Worm (Caenorhabditis elegans) whole organism, early embryonic: ENCODE data around the gene col-177.
A peak's percentile ranks its signal among the peaks of the same experiment; 100 is the strongest.

ENCODE experiments used
- B0310.2 ChIP-seq: sonication (generic microtip); optimal IDR thresholded peaks from 2 replicates; lab custom pipeline; 2016; ENCODE audit warnings: mild to moderate bottlenecking, missing genetic modification characterization, missing compliant biosample characterization
- F13C5.2 ChIP-seq: sonication (generic microtip); optimal IDR thresholded peaks from 2 replicates; lab custom pipeline; 2017; ENCODE audit warnings: mild to moderate bottlenecking, missing genetic modification characterization, inconsistent platforms, missing compliant biosample characterization
- aly-1 ChIP-seq: sonication (generic microtip); optimal IDR thresholded peaks from 2 replicates; lab custom pipeline; 2016; ENCODE audit warnings: missing genetic modification characterization, missing compliant biosample characterization
- ama-1 ChIP-seq: fragments of 150-350 bp; optimal IDR thresholded peaks from 2 replicates; lab custom pipeline; 2014
- ceh-13 ChIP-seq: fragments of 200-800 bp; sonication (Bioruptor generic); optimal IDR thresholded peaks from 2 replicates; lab custom pipeline; 2018; ENCODE audit warnings: mild to moderate bottlenecking, missing genetic modification characterization, missing compliant biosample characterization
- ceh-36 ChIP-seq: sonication (generic microtip); optimal IDR thresholded peaks from 2 replicates; lab custom pipeline; 2016; ENCODE audit warnings: missing genetic modification characterization, inconsistent platforms, missing compliant biosample characterization
- ets-7 ChIP-seq: sonication (generic microtip); optimal IDR thresholded peaks from 2 replicates; lab custom pipeline; 2016; ENCODE audit warnings: missing genotype, missing genetic modification characterization, missing compliant biosample characterization
- flt-1 ChIP-seq: fragments of 200-800 bp; sonication (Bioruptor generic); IDR thresholded peaks from 2 replicates; pipeline ENCODE4 v1.3.6; 2022; ENCODE audit warnings: missing genetic modification characterization, missing compliant biosample characterization
- hmbx-1 ChIP-seq: sonication (generic microtip); optimal IDR thresholded peaks from 2 replicates; lab custom pipeline; 2016; ENCODE audit warnings: mild to moderate bottlenecking, missing genetic modification characterization, missing compliant biosample characterization
- hmg-4 ChIP-seq: fragments of 200-800 bp; sonication (Bioruptor generic); optimal IDR thresholded peaks from 2 replicates; lab custom pipeline; 2018; ENCODE audit warnings: mild to moderate bottlenecking, missing genetic modification characterization, missing compliant biosample characterization
- hnd-1 ChIP-seq: sonication (generic microtip); optimal IDR thresholded peaks from 2 replicates; lab custom pipeline; 2016; ENCODE audit warnings: missing genetic modification characterization, missing compliant biosample characterization
- pes-1 ChIP-seq: fragments of 200-800 bp; sonication (Bioruptor generic); IDR thresholded peaks from 2 replicates; pipeline ENCODE4 v1.3.6; 2022; ENCODE audit warnings: missing genetic modification reagents, missing genetic modification characterization, missing compliant biosample characterization
- scrt-1 ChIP-seq: fragments of 200-800 bp; sonication (Bioruptor generic); IDR thresholded peaks from 2 replicates; pipeline ENCODE4 v1.3.6; 2022; ENCODE audit warnings: missing genetic modification characterization, missing compliant biosample characterization
- sea-1 ChIP-seq: fragments of 200-800 bp; sonication (Bioruptor generic); conservative IDR thresholded peaks from 2 replicates; pipeline ENCODE4 v1.3.6; 2022; ENCODE audit warnings: missing genetic modification characterization, missing compliant biosample characterization
- tbx-11 ChIP-seq: fragments of 200-800 bp; sonication (Bioruptor generic); IDR thresholded peaks from 2 replicates; pipeline ENCODE4 v1.3.6; 2022; ENCODE audit warnings: missing genetic modification characterization, missing compliant biosample characterization
- tbx-37 ChIP-seq: fragments of 200-800 bp; sonication (Bioruptor generic); conservative IDR thresholded peaks from 2 replicates; pipeline ENCODE4 v1.3.6; 2022; ENCODE audit warnings: missing genetic modification reagents, missing genetic modification characterization, missing compliant biosample characterization
- tra-4 ChIP-seq: sonication (generic microtip); optimal IDR thresholded peaks from 2 replicates; lab custom pipeline; 2017; ENCODE audit warnings: missing genetic modification characterization, missing compliant biosample characterization

The col-177 gene

ce11 chrX:10965508-10965907, 36.1 kb downstream of the col-177 start:
- TF ChIP-seq sea-1 (GFP tag; lab: Robert Waterston, UW), result no peak
- TF ChIP-seq ama-1, result no peak
- no peak for TF ChIP-seq F13C5.2 (tag; lab: Kevin White, UChicago)
- no peak for TF ChIP-seq flt-1 (GFP tag; lab: Robert Waterston, UW)
- TF ChIP-seq tra-4 (tag; lab: Kevin White, UChicago), result no peak
- TF ChIP-seq hnd-1 (tag; lab: Kevin White, UChicago), result no peak
- no peak for TF ChIP-seq hmg-4 (GFP tag; lab: Kevin White, UChicago)
- TF ChIP-seq tbx-11 (GFP tag; lab: Robert Waterston, UW), result no peak
- TF ChIP-seq scrt-1 (GFP tag; lab: Robert Waterston, UW), result no peak
- no peak for TF ChIP-seq ets-7 (tag; lab: Kevin White, UChicago)
- TF ChIP-seq pes-1 (GFP tag; lab: Robert Waterston, UW), result no peak
- no peak for TF ChIP-seq hmbx-1 (tag; lab: Kevin White, UChicago)
- TF ChIP-seq ceh-13 (GFP tag; lab: Kevin White, UChicago), result no peak
- TF ChIP-seq ceh-36, result no peak
- no peak for TF ChIP-seq tbx-37 (GFP tag; lab: Robert Waterston, UW)
- no peak for TF ChIP-seq B0310.2 (tag; lab: Kevin White, UChicago)
- no peak for TF ChIP-seq aly-1

- peak; percentile 76 for TF ChIP-seq B0310.2 (tag; lab: Kevin White, UChicago)
- TF ChIP-seq hmg-4 (GFP tag; lab: Kevin White, UChicago), result peak; percentile 88
- TF ChIP-seq ceh-13 (GFP tag; lab: Kevin White, UChicago), result peak; percentile 79
- TF ChIP-seq ceh-36, result peak; percentile 81
- TF ChIP-seq tbx-11 (GFP tag; lab: Robert Waterston, UW), result peak; percentile 87
- peak; percentile 91 for TF ChIP-seq scrt-1 (GFP tag; lab: Robert Waterston, UW)
- peak; percentile 16 for TF ChIP-seq tra-4 (tag; lab: Kevin White, UChicago)
- peak; percentile 71 for TF ChIP-seq hnd-1 (tag; lab: Kevin White, UChicago)
- no peak for TF ChIP-seq pes-1 (GFP tag; lab: Robert Waterston, UW)
- peak; percentile 87 for TF ChIP-seq sea-1 (GFP tag; lab: Robert Waterston, UW)
- TF ChIP-seq F13C5.2 (tag; lab: Kevin White, UChicago), result peak; percentile 89
- TF ChIP-seq aly-1, result peak; percentile 78
- TF ChIP-seq ama-1, result no peak
- TF ChIP-seq hmbx-1 (tag; lab: Kevin White, UChicago), result peak; percentile 45
- TF ChIP-seq flt-1 (GFP tag; lab: Robert Waterston, UW), result peak; percentile 89; the same call in 1 of the 2 replicates
- peak; percentile 92 for TF ChIP-seq tbx-37 (GFP tag; lab: Robert Waterston, UW)
- peak; percentile 79 for TF ChIP-seq ets-7 (tag; lab: Kevin White, UChicago)
Observed at ce11 chrX:10963453-10964046, 38.1 kb downstream of the col-177 start, which contains the start of gene nas-10. Gene nas-10, minus strand, starts transcription at chrX:10963503.

ce11 chrX:10961724-10962123, 39.9 kb downstream of the col-177 start:
- TF ChIP-seq tra-4 (tag; lab: Kevin White, UChicago) (no peak), ets-7 (tag; lab: Kevin White, UChicago) (no peak), flt-1 (GFP tag; lab: Robert Waterston, UW) (no peak), scrt-1 (GFP tag; lab: Robert Waterston, UW) (no peak), ama-1 (no peak), hnd-1 (tag; lab: Kevin White, UChicago) (no peak), hmbx-1 (tag; lab: Kevin White, UChicago) (no peak), tbx-37 (GFP tag; lab: Robert Waterston, UW) (no peak), sea-1 (GFP tag; lab: Robert Waterston, UW) (no peak), ceh-13 (GFP tag; lab: Kevin White, UChicago) (no peak), pes-1 (GFP tag; lab: Robert Waterston, UW) (no peak), ceh-36 (no peak), B0310.2 (tag; lab: Kevin White, UChicago) (no peak), aly-1 (no peak), hmg-4 (GFP tag; lab: Kevin White, UChicago) (no peak), tbx-11 (GFP tag; lab: Robert Waterston, UW) (no peak)

- TF ChIP-seq hnd-1 (tag; lab: Kevin White, UChicago) (no peak), flt-1 (GFP tag; lab: Robert Waterston, UW) (no peak)
Observed at ce11 chrX:10959136-10959535, 42.5 kb downstream of the col-177 start, which contains the start of gene K09C8.2. Gene K09C8.2, plus strand, starts transcription at chrX:10959436.

- TF ChIP-seq ama-1 (no peak), hmbx-1 (tag; lab: Kevin White, UChicago) (no peak), ceh-13 (GFP tag; lab: Kevin White, UChicago) (no peak), ets-7 (tag; lab: Kevin White, UChicago) (no peak), hnd-1 (tag; lab: Kevin White, UChicago) (no peak)
Observed at ce11 chrX:10958427-10958826, 43.2 kb downstream of the col-177 start, which contains the start of gene nlp-19. Gene nlp-19, plus strand, starts transcription at chrX:10958727.

- no peak for TF ChIP-seq sea-1 (GFP tag; lab: Robert Waterston, UW)
- TF ChIP-seq pes-1 (GFP tag; lab: Robert Waterston, UW), result no peak
- TF ChIP-seq hmg-4 (GFP tag; lab: Kevin White, UChicago), result no peak
- TF ChIP-seq scrt-1 (GFP tag; lab: Robert Waterston, UW), result no peak
- no peak for TF ChIP-seq aly-1
Observed at ce11 chrX:10956972-10957678, 44.5 kb downstream of the col-177 start.

- TF ChIP-seq flt-1 (GFP tag; lab: Robert Waterston, UW), result no peak
- no peak for TF ChIP-seq pes-1 (GFP tag; lab: Robert Waterston, UW)
- TF ChIP-seq hnd-1 (tag; lab: Kevin White, UChicago), result no peak
- no peak for TF ChIP-seq ceh-36
- no peak for TF ChIP-seq hmg-4 (GFP tag; lab: Kevin White, UChicago)
- TF ChIP-seq ets-7 (tag; lab: Kevin White, UChicago), result no peak
- no peak for TF ChIP-seq tbx-11 (GFP tag; lab: Robert Waterston, UW)
- no peak for TF ChIP-seq ceh-13 (GFP tag; lab: Kevin White, UChicago)
- no peak for TF ChIP-seq tbx-37 (GFP tag; lab: Robert Waterston, UW)
- no peak for TF ChIP-seq aly-1
- no peak for TF ChIP-seq F13C5.2 (tag; lab: Kevin White, UChicago)
- TF ChIP-seq scrt-1 (GFP tag; lab: Robert Waterston, UW), result no peak
- TF ChIP-seq tra-4 (tag; lab: Kevin White, UChicago), result no peak
- no peak for TF ChIP-seq ama-1
- TF ChIP-seq B0310.2 (tag; lab: Kevin White, UChicago), result no peak
- no peak for TF ChIP-seq hmbx-1 (tag; lab: Kevin White, UChicago)
- no peak for TF ChIP-seq sea-1 (GFP tag; lab: Robert Waterston, UW)
Observed at ce11 chrX:10953834-10954233, 47.8 kb downstream of the col-177 start, which contains the start of gene pbo-4. Gene pbo-4, plus strand, starts transcription at chrX:10954134.
